Worm (Caenorhabditis elegans) whole organism, midembryonic: ENCODE data around the gene mgrn-1.

Source experiments
- T22C8.4 ChIP-seq: fragments of 200-800 bp; sonication (Bioruptor generic); IDR thresholded peaks from 2 replicates; pipeline ENCODE4 v1.3.6; 2022; ENCODE audit warnings: missing genetic modification characterization, missing compliant biosample characterization
- cog-1 ChIP-seq: sonication (generic microtip); optimal IDR thresholded peaks from 2 replicates; lab custom pipeline; 2016; ENCODE audit warnings: missing genetic modification characterization, missing compliant biosample characterization
- flt-1 ChIP-seq: fragments of 200-800 bp; sonication (Bioruptor generic); IDR thresholded peaks from 2 replicates; pipeline ENCODE4 v1.3.6; 2022; ENCODE audit warnings: missing genetic modification characterization, missing compliant biosample characterization
- klf-2 ChIP-seq: fragments of 200-800 bp; sonication (Bioruptor generic); conservative IDR thresholded peaks from 2 replicates; pipeline ENCODE4 v1.3.6; 2022; ENCODE audit warnings: missing genetic modification reagents, missing genetic modification characterization, missing compliant biosample characterization
- med-1 ChIP-seq: sonication (generic microtip); optimal IDR thresholded peaks from 2 replicates; lab custom pipeline; 2017; ENCODE audit warnings: missing genetic modification characterization, mild to moderate bottlenecking, missing compliant biosample characterization, antibody characterized with exemption, missing genetic modification reagents; ENCODE audit not compliant: insufficient read depth
- ref-1 ChIP-seq: fragments of 200-800 bp; sonication (Bioruptor generic); conservative IDR thresholded peaks from 2 replicates; pipeline ENCODE4 v1.3.6; 2022; ENCODE audit warnings: missing genetic modification reagents, missing genetic modification characterization, missing compliant biosample characterization
- tab-1 ChIP-seq: fragments of 200-800 bp; sonication (Bioruptor generic); IDR thresholded peaks from 2 replicates; pipeline ENCODE4 v1.3.6; 2022; ENCODE audit warnings: missing genetic modification characterization, missing compliant biosample characterization
- ztf-23 ChIP-seq: fragments of 200-800 bp; sonication (Bioruptor generic); IDR thresholded peaks from 2 replicates; pipeline ENCODE4 v1.3.6; 2022; ENCODE audit warnings: missing genetic modification reagents, missing genetic modification characterization, missing compliant biosample characterization
- ztf-29 ChIP-seq: fragments of 200-800 bp; sonication (Bioruptor generic); IDR thresholded peaks from 2 replicates; pipeline ENCODE4 v1.3.6; 2022; ENCODE audit warnings: missing genetic modification reagents, missing genetic modification characterization, missing compliant biosample characterization

Gene mgrn-1

ce11 chrX:14267170-14267569, 44.3 kb downstream of the mgrn-1 start:
- no peak for TF ChIP-seq flt-1 (GFP tag; lab: Robert Waterston, UW)
- no peak for TF ChIP-seq T22C8.4 (GFP tag; lab: Robert Waterston, UW)
- no peak for TF ChIP-seq ref-1
- TF ChIP-seq klf-2, result no peak
- no peak for TF ChIP-seq ztf-23 (GFP tag; lab: Robert Waterston, UW)
- no peak for TF ChIP-seq ztf-29 (GFP tag; lab: Robert Waterston, UW)
- TF ChIP-seq tab-1, result no peak
- no peak for TF ChIP-seq med-1
- no peak for TF ChIP-seq cog-1 (tag; lab: Kevin White, UChicago)

ce11 chrX:14263473-14263872, 48.0 kb downstream of the mgrn-1 start, which contains the start of gene E02H4.8:
E02H4.8 (minus strand) TSS chrX:14263573.
- no peak for TF ChIP-seq cog-1 (tag; lab: Kevin White, UChicago)
